Worm (Caenorhabditis elegans) whole organism, L1 larva: Measurements from ENCODE around the gene ztf-7.

Experiments
- blmp-1 ChIP-seq: fragments of 150-350 bp; optimal IDR thresholded peaks from 2 replicates; lab custom pipeline; 2014; ENCODE audit warnings: missing biosample characterization, missing genetic modification characterization
- ceh-82 ChIP-seq, 3 experiments: fragments of 150-350 bp in 1 of 3; sonication (generic microtip) in 2 of 3; optimal IDR thresholded peaks; 2 replicates each; lab custom pipeline; 2014 to 2017; ENCODE audit warnings: missing biosample characterization in 3 of 3, missing genetic modification characterization in 3 of 3
- dpl-1 ChIP-seq, 3 experiments: fragments of 150-350 bp in 2 of 3; sonication (generic microtip) in 1 of 3; optimal IDR thresholded peaks; 2 replicates each; lab custom pipeline; 2014 to 2017; ENCODE audit warnings: missing biosample characterization in 3 of 3, missing genetic modification characterization in 3 of 3, missing genetic modification reagents in 3 of 3
- lin-13 ChIP-seq: fragments of 150-350 bp; optimal IDR thresholded peaks from 2 replicates; lab custom pipeline; 2014; ENCODE audit warnings: missing biosample characterization, missing genetic modification reagents, missing genetic modification characterization
- nhr-90 ChIP-seq: sonication (generic microtip); optimal IDR thresholded peaks from 2 replicates; lab custom pipeline; 2016; ENCODE audit warnings: mild to moderate bottlenecking, missing genetic modification characterization, missing compliant biosample characterization; ENCODE audit not compliant: poor library complexity
- snpc-4 ChIP-seq: fragments of 150-350 bp; optimal IDR thresholded peaks from 2 replicates; lab custom pipeline; 2014; ENCODE audit warnings: missing biosample characterization, missing genetic modification characterization

- TF ChIP-seq blmp-1 (tag; lab: Kevin White, UChicago) (no peak), snpc-4 (tag; lab: Kevin White, UChicago) (no peak), nhr-90 (tag; lab: Kevin White, UChicago) (no peak), ceh-82 (tag; optimal IDR thresholded peaks at IDR 0.05; lab: Kevin White, UChicago) (no peak), lin-13 (GFP tag; lab: Kevin White, UChicago) (no peak), dpl-1 (GFP tag; optimal IDR thresholded peaks at IDR 0.05; lab: Kevin White, UChicago) (no peak)
These were observed 6.5 kb upstream of the ztf-7 start for ce11 chrV:9796002-9796401.
